Worm (Caenorhabditis elegans) whole organism, mixed stage, embryonic: ENCODE results near the gene C05E4.12.

Experiments used
- M03D4.4 ChIP-seq: sonication (generic microtip); optimal IDR thresholded peaks from 2 replicates; lab custom pipeline; 2017; ENCODE audit warnings: mild to moderate bottlenecking, missing genetic modification characterization, missing compliant biosample characterization
- bed-3 ChIP-seq: fragments of 200-800 bp; sonication (Bioruptor generic); optimal IDR thresholded peaks from 3 replicates; lab custom pipeline; 2018; ENCODE audit warnings: mild to moderate bottlenecking, missing genetic modification characterization, moderate library complexity, missing compliant biosample characterization
- ceh-43 ChIP-seq: fragments of 200-800 bp; sonication (Bioruptor generic); optimal IDR thresholded peaks from 2 replicates; lab custom pipeline; 2018; ENCODE audit warnings: mild to moderate bottlenecking, missing genetic modification characterization, moderate library complexity, missing compliant biosample characterization
- cnd-1 ChIP-seq: fragments of 200-800 bp; sonication (Bioruptor generic); optimal IDR thresholded peaks from 2 replicates; lab custom pipeline; 2018; ENCODE audit warnings: mild to moderate bottlenecking, missing genetic modification characterization, missing compliant biosample characterization
- drap-1 ChIP-seq: fragments of 200-800 bp; sonication (Bioruptor generic); optimal IDR thresholded peaks from 3 replicates; lab custom pipeline; 2018; ENCODE audit warnings: mild to moderate bottlenecking, missing genetic modification characterization, missing compliant biosample characterization
- elt-1 ChIP-seq: sonication (generic microtip); optimal IDR thresholded peaks from 2 replicates; lab custom pipeline; 2017; ENCODE audit warnings: missing genetic modification characterization, mild to moderate bottlenecking, missing compliant biosample characterization, antibody characterized with exemption, moderate library complexity, borderline replicate concordance; ENCODE audit not compliant: insufficient read depth
- elt-3 ChIP-seq: fragments of 150-350 bp; optimal IDR thresholded peaks from 2 replicates; lab custom pipeline; 2014; ENCODE audit warnings: missing biosample characterization, missing genetic modification characterization
- flh-1 ChIP-seq: fragments of 200-800 bp; sonication (Bioruptor generic); optimal IDR thresholded peaks from 2 replicates; lab custom pipeline; 2018; ENCODE audit warnings: mild to moderate bottlenecking, missing genetic modification characterization, moderate library complexity, missing compliant biosample characterization
- ham-2 ChIP-seq: fragments of 200-800 bp; sonication (Bioruptor generic); optimal IDR thresholded peaks from 2 replicates; lab custom pipeline; 2018; ENCODE audit warnings: mild to moderate bottlenecking, missing genetic modification characterization, missing compliant biosample characterization
- lin-13 ChIP-seq: fragments of 150-350 bp; optimal IDR thresholded peaks from 2 replicates; lab custom pipeline; 2014; ENCODE audit warnings: missing biosample characterization, missing genetic modification characterization
- lin-32 ChIP-seq: fragments of 200-800 bp; sonication (Bioruptor generic); optimal IDR thresholded peaks from 2 replicates; lab custom pipeline; 2018; ENCODE audit warnings: mild to moderate bottlenecking, missing genetic modification characterization, missing compliant biosample characterization
- lsy-2 ChIP-seq: fragments of 150-350 bp; optimal IDR thresholded peaks from 2 replicates; lab custom pipeline; 2014; ENCODE audit warnings: missing biosample characterization, missing genetic modification characterization
- mab-5 ChIP-seq: fragments of 150-350 bp; optimal IDR thresholded peaks from 2 replicates; lab custom pipeline; 2014; ENCODE audit warnings: missing biosample characterization, missing genetic modification characterization
- mls-2 ChIP-seq: sonication (generic microtip); optimal IDR thresholded peaks from 2 replicates; lab custom pipeline; 2016; ENCODE audit warnings: mild to moderate bottlenecking, missing genetic modification characterization, moderate library complexity, missing compliant biosample characterization
- nhr-12 ChIP-seq: fragments of 150-350 bp; optimal IDR thresholded peaks from 2 replicates; lab custom pipeline; 2014; ENCODE audit warnings: missing biosample characterization, missing genetic modification characterization
- nhr-237 ChIP-seq: fragments of 150-350 bp; optimal IDR thresholded peaks from 2 replicates; lab custom pipeline; 2014; ENCODE audit warnings: missing biosample characterization, missing genetic modification characterization
- nhr-28 ChIP-seq: fragments of 150-350 bp; optimal IDR thresholded peaks from 2 replicates; lab custom pipeline; 2014; ENCODE audit warnings: missing biosample characterization, missing genetic modification characterization
- nhr-76 ChIP-seq: sonication (generic microtip); optimal IDR thresholded peaks from 2 replicates; lab custom pipeline; 2017; ENCODE audit warnings: missing biosample characterization, missing genetic modification characterization
- snpc-4 ChIP-seq: fragments of 150-350 bp; optimal IDR thresholded peaks from 2 replicates; lab custom pipeline; 2014; ENCODE audit warnings: missing biosample characterization, missing genetic modification characterization
- sptf-1 ChIP-seq: sonication (generic microtip); optimal IDR thresholded peaks from 2 replicates; lab custom pipeline; 2017; ENCODE audit warnings: mild to moderate bottlenecking, missing genetic modification characterization, moderate library complexity, missing compliant biosample characterization
- tbx-8 ChIP-seq: fragments of 200-800 bp; sonication (Bioruptor generic); optimal IDR thresholded peaks from 2 replicates; lab custom pipeline; 2018; ENCODE audit warnings: mild to moderate bottlenecking, missing genetic modification characterization, moderate library complexity, missing compliant biosample characterization
- unc-62 ChIP-seq: fragments of 150-350 bp; optimal IDR thresholded peaks from 2 replicates; lab custom pipeline; 2014; ENCODE audit warnings: missing biosample characterization, missing genetic modification reagents, missing genetic modification characterization
- zip-8 ChIP-seq: fragments of 150-350 bp; optimal IDR thresholded peaks from 2 replicates; lab custom pipeline; 2014; ENCODE audit warnings: missing biosample characterization, missing genetic modification characterization
- ztf-11 ChIP-seq: fragments of 150-350 bp; optimal IDR thresholded peaks from 2 replicates; lab custom pipeline; 2014; ENCODE audit warnings: missing biosample characterization, missing genetic modification characterization

Gene C05E4.12

DNA sequence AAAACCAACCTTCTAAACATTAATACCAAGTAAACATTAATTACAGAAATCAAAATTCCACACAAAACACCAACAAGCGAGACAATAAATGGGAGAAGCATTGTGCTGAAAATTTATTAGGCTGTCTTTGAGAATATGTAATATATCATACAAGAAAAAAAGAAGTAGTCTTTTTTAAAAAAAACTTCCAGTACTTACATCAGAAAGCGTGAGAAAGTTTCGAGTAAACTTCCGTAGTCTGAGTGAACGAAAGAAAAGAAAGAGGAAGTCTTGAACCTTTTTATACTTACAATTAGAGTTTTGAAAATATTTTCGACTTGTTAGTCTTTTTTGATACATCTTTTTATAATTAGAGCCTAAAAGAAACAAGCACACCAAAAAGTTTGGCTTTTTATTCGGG is 42.1 kb downstream of the C05E4.12 start, which contains the start of gene srbc-40:
Gene srbc-40, minus strand, starts transcription at position 101 of the 400 bp plus-strand sequence.
- TF ChIP-seq unc-62 (GFP tag; lab: Kevin White, UChicago) (no peak), cnd-1 (no peak), nhr-12 (no peak), ham-2 (no peak), flh-1 (GFP tag; lab: Kevin White, UChicago) (no peak), drap-1 (GFP tag; lab: Kevin White, UChicago) (no peak), M03D4.4 (tag; lab: Kevin White, UChicago) (no peak), lin-32 (GFP tag; lab: Kevin White, UChicago) (no peak), lin-13 (no peak), nhr-28 (tag; lab: Kevin White, UChicago) (no peak)

DNA sequence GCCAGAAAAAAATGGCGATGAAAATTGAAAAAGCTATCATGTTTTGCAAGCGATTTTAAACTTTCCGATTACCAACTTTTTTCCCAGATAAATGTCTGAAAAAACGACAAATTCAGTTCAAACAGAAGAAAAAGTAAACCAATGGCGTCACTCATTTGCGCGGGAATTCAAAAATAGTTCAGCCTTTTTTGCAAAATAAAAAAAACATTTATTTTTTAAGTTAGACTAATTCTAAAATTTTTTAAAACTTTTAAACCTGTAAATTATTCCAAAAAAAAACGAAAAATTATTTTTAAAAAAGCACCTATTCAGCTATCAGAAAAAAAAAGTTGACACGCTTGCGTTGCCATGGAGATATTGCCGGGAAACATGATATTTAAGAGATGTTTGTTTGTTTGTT is 48.9 kb downstream of the C05E4.12 start, which contains the start of gene cyp-33C11:
Gene cyp-33C11, minus strand, starts transcription at position 101 of the 400 bp plus-strand sequence.
- no peak for TF ChIP-seq zip-8 (tag; lab: Kevin White, UChicago)
- TF ChIP-seq snpc-4 (tag; lab: Kevin White, UChicago): no peak
- TF ChIP-seq sptf-1 (tag; lab: Kevin White, UChicago): no peak
- TF ChIP-seq nhr-76 (tag; lab: Kevin White, UChicago): no peak
- TF ChIP-seq flh-1 (GFP tag; lab: Kevin White, UChicago): no peak
- TF ChIP-seq elt-1 (tag; lab: Kevin White, UChicago): no peak
- no peak for TF ChIP-seq drap-1 (GFP tag; lab: Kevin White, UChicago)
- TF ChIP-seq ceh-43 (GFP tag; lab: Kevin White, UChicago): no peak
- no peak for TF ChIP-seq ztf-11
- no peak for TF ChIP-seq lsy-2 (tag; lab: Kevin White, UChicago)
- no peak for TF ChIP-seq lin-32 (GFP tag; lab: Kevin White, UChicago)
- no peak for TF ChIP-seq elt-3 (tag; lab: Kevin White, UChicago)
- no peak for TF ChIP-seq tbx-8 (GFP tag; lab: Kevin White, UChicago)
- no peak for TF ChIP-seq bed-3 (GFP tag; lab: Kevin White, UChicago)
- TF ChIP-seq mls-2 (tag; lab: Kevin White, UChicago): no peak
- no peak for TF ChIP-seq mab-5 (tag; lab: Kevin White, UChicago)
- no peak for TF ChIP-seq nhr-237 (tag; lab: Kevin White, UChicago)
- TF ChIP-seq, all 35 proteins: peak for 0
